Worm (Caenorhabditis elegans): Measurements from ENCODE around the gene Y62E10A.24.

Gene Y62E10A.24

ce11 chrIV:13369120-13369842 is 1.2 kb upstream of the Y62E10A.24 start, which contains the start of gene agt-1 (continued):
- TF ChIP-seq madf-8 (GFP tag; conservative IDR thresholded peaks at IDR 0.05) (no peak), ztf-18 (tag; optimal IDR thresholded peaks at IDR 0.05) (no peak), him-1 (tag; optimal IDR thresholded peaks at IDR 0.05) (no peak), F55B11.4 (tag; optimal IDR thresholded peaks at IDR 0.05; ENCODE audit: borderline replicate concordance, insufficient read depth) (no peak), F49E8.2 (tag; optimal IDR thresholded peaks at IDR 0.05; ENCODE audit: insufficient read depth) (no peak), snpc-4 (GFP tag; optimal IDR thresholded peaks at IDR 0.05) (no peak), snpc-4 (tag; optimal IDR thresholded peaks at IDR 0.05) (peak in 2 of 4 experiments; percentile 40 to 71), B0336.3 (GFP tag; IDR thresholded peaks at IDR 0.05) (peak; percentile 68), Y95B8A.8 (GFP tag; IDR thresholded peaks at IDR 0.05) (0 out of 2 replicates have a peak, but pooled peaks have one; percentile 34), unc-62 (GFP tag; optimal IDR thresholded peaks at IDR 0.05) (no peak), rcor-1 (GFP tag; IDR thresholded peaks at IDR 0.05) (peak; percentile 64), nhr-80 (tag; optimal IDR thresholded peaks at IDR 0.05) (no peak), efl-1 (GFP tag; optimal IDR thresholded peaks at IDR 0.05) (no peak), ccch-3 (GFP tag; optimal IDR thresholded peaks at IDR 0.05) (no peak), tbp1 (GFP tag; optimal IDR thresholded peaks at IDR 0.05) (peak; percentile 29), hmg-1.2 (GFP tag; IDR thresholded peaks at IDR 0.05) (no peak), ceh-79 (tag; optimal IDR thresholded peaks at IDR 0.05) (peak; percentile 42), attf-6 (GFP tag; IDR thresholded peaks at IDR 0.05) (peak; percentile 89), B0261.1 (tag; optimal IDR thresholded peaks at IDR 0.05) (no peak), ceh-100 (GFP tag; IDR thresholded peaks at IDR 0.05) (no peak), snpc-1.1 (tag; optimal IDR thresholded peaks at IDR 0.05; ENCODE audit: insufficient read depth) (no peak), nhr-90 (tag; optimal IDR thresholded peaks at IDR 0.05) (no peak), ztf-26 (tag; optimal IDR thresholded peaks at IDR 0.05) (no peak), B0019.2 (GFP tag; conservative IDR thresholded peaks at IDR 0.05) (no peak), madf-6 (GFP tag; IDR thresholded peaks at IDR 0.05) (peak; percentile 74), repo-1 (tag; optimal IDR thresholded peaks at IDR 0.05) (peak; percentile 43), bed-2 (GFP tag; IDR thresholded peaks at IDR 0.05) (no peak), sea-2 (GFP tag; IDR thresholded peaks at IDR 0.05) (no peak), Y53F4B.3 (GFP tag; IDR thresholded peaks at IDR 0.05) (no peak), attf-5 (GFP tag; optimal IDR thresholded peaks at IDR 0.05) (no peak), let-526 (GFP tag; IDR thresholded peaks at IDR 0.05) (no peak), tbx-9 (tag; optimal IDR thresholded peaks at IDR 0.05; ENCODE audit: borderline replicate concordance) (no peak), F52B5.7 (tag; optimal IDR thresholded peaks at IDR 0.05) (no peak), ama-1 (optimal IDR thresholded peaks at IDR 0.05) (no peak), ama-1 (GFP tag; optimal IDR thresholded peaks at IDR 0.05) (peak in 1 of 2 experiments; percentile 60), egl-44 (GFP tag; IDR thresholded peaks at IDR 0.05) (0 out of 2 replicates have a peak, but pooled peaks have one; percentile 17), hrde-1 (tag; optimal IDR thresholded peaks at IDR 0.05; ENCODE audit: borderline replicate concordance) (peak; percentile 33)

ce11 chrIV:13371699-13372098 is 1.2 kb downstream of the Y62E10A.24 start, which contains the start of gene Y62E10A.6:
Y62E10A.6 (plus strand) TSS chrIV:13371999.
- TF ChIP-seq C06A6.2 (GFP tag; conservative IDR thresholded peaks at IDR 0.05) (no peak), ztf-18 (tag; optimal IDR thresholded peaks at IDR 0.05) (peak; percentile 14), ceh-91 (GFP tag; IDR thresholded peaks at IDR 0.05) (no peak), ztf-22 (GFP tag; optimal IDR thresholded peaks at IDR 0.05) (no peak), lsl-1 (GFP tag; optimal IDR thresholded peaks at IDR 0.05) (peak; percentile 6)

Data from whole organism, young adult.